Worm (Caenorhabditis elegans) whole organism, late embryonic: Measurements from ENCODE around the gene egrh-3.

ENCODE experiments used
- C08G9.2 ChIP-seq: sonication (generic microtip); optimal IDR thresholded peaks from 2 replicates; lab custom pipeline; 2016; ENCODE audit warnings: mild to moderate bottlenecking, missing genetic modification characterization, moderate library complexity, missing compliant biosample characterization
- F13H6.1 ChIP-seq: sonication (generic microtip); optimal IDR thresholded peaks from 2 replicates; lab custom pipeline; 2016; ENCODE audit warnings: missing genetic modification characterization, missing compliant biosample characterization
- K02D7.2 ChIP-seq: sonication (generic microtip); optimal IDR thresholded peaks from 2 replicates; lab custom pipeline; 2017; ENCODE audit warnings: mild to moderate bottlenecking, missing genetic modification characterization, missing compliant biosample characterization
- K09A11.1 ChIP-seq: sonication (generic microtip); optimal IDR thresholded peaks from 2 replicates; lab custom pipeline; 2017; ENCODE audit warnings: antibody characterized with exemption, mild to moderate bottlenecking, missing genetic modification characterization, missing compliant biosample characterization; ENCODE audit not compliant: insufficient read depth
- T23F11.4 ChIP-seq: fragments of 200-800 bp; sonication (Bioruptor generic); optimal IDR thresholded peaks from 2 replicates; lab custom pipeline; 2018; ENCODE audit warnings: mild to moderate bottlenecking, missing genetic modification characterization, missing compliant biosample characterization
- Y22D7AL.16 ChIP-seq: sonication (generic microtip); optimal IDR thresholded peaks from 2 replicates; lab custom pipeline; 2016; ENCODE audit warnings: missing genetic modification characterization, missing compliant biosample characterization
- ahr-1 ChIP-seq: sonication (generic microtip); optimal IDR thresholded peaks from 2 replicates; lab custom pipeline; 2016; ENCODE audit warnings: missing genetic modification characterization, missing compliant biosample characterization
- ama-1 ChIP-seq: fragments of 150-350 bp; optimal IDR thresholded peaks from 2 replicates; lab custom pipeline; 2014
- ceh-18 ChIP-seq: sonication (generic microtip); optimal IDR thresholded peaks from 2 replicates; lab custom pipeline; 2016; ENCODE audit warnings: missing genetic modification characterization, missing compliant biosample characterization
- ceh-19 ChIP-seq: fragments of 200-800 bp; sonication (Bioruptor generic); optimal IDR thresholded peaks from 2 replicates; lab custom pipeline; 2018; ENCODE audit warnings: mild to moderate bottlenecking, missing genetic modification characterization, missing compliant biosample characterization
- ceh-24 ChIP-seq: sonication (generic microtip); optimal IDR thresholded peaks from 2 replicates; lab custom pipeline; 2016; ENCODE audit warnings: mild to moderate bottlenecking, missing genetic modification characterization, missing compliant biosample characterization
- ceh-30 ChIP-seq: fragments of 150-350 bp; optimal IDR thresholded peaks from 2 replicates; lab custom pipeline; 2014; ENCODE audit warnings: missing biosample characterization, missing genetic modification characterization
- ceh-34 ChIP-seq: sonication (generic microtip); optimal IDR thresholded peaks from 2 replicates; lab custom pipeline; 2016; ENCODE audit warnings: mild to moderate bottlenecking, missing genetic modification characterization, missing compliant biosample characterization
- ceh-48 ChIP-seq: sonication (generic microtip); optimal IDR thresholded peaks from 2 replicates; lab custom pipeline; 2016; ENCODE audit warnings: missing genetic modification characterization, inconsistent platforms, missing compliant biosample characterization
- ceh-6 ChIP-seq: fragments of 200-800 bp; sonication (Bioruptor generic); optimal IDR thresholded peaks from 2 replicates; lab custom pipeline; 2018; ENCODE audit warnings: mild to moderate bottlenecking, missing genetic modification characterization, missing compliant biosample characterization
- ceh-9 ChIP-seq: sonication (generic microtip); optimal IDR thresholded peaks from 2 replicates; lab custom pipeline; 2016; ENCODE audit warnings: mild to moderate bottlenecking, missing genetic modification characterization, inconsistent platforms, missing compliant biosample characterization
- che-1 ChIP-seq: sonication (generic microtip); optimal IDR thresholded peaks from 2 replicates; lab custom pipeline; 2016; ENCODE audit warnings: mild to moderate bottlenecking, missing genetic modification characterization, missing compliant biosample characterization
- dmd-4 ChIP-seq: sonication (generic microtip); optimal IDR thresholded peaks from 2 replicates; lab custom pipeline; 2016; ENCODE audit warnings: borderline replicate concordance, missing genetic modification characterization, missing compliant biosample characterization
- dve-1 ChIP-seq: sonication (generic microtip); optimal IDR thresholded peaks from 2 replicates; lab custom pipeline; 2017; ENCODE audit warnings: antibody characterized with exemption, mild to moderate bottlenecking, missing genetic modification characterization, missing compliant biosample characterization
- elt-2 ChIP-seq: sonication (generic microtip); optimal IDR thresholded peaks from 2 replicates; lab custom pipeline; 2016; ENCODE audit warnings: missing genetic modification reagents, missing genetic modification characterization, missing compliant biosample characterization
- ets-4 ChIP-seq: sonication (generic microtip); optimal IDR thresholded peaks from 2 replicates; lab custom pipeline; 2016; ENCODE audit warnings: missing genetic modification characterization, missing compliant biosample characterization
- eyg-1 ChIP-seq: sonication (generic microtip); optimal IDR thresholded peaks from 2 replicates; lab custom pipeline; 2016; ENCODE audit warnings: missing genotype, missing genetic modification characterization, missing compliant biosample characterization
- fax-1 ChIP-seq: sonication (generic microtip); optimal IDR thresholded peaks from 2 replicates; lab custom pipeline; 2016; ENCODE audit warnings: missing genotype, missing genetic modification characterization, missing compliant biosample characterization
- fkh-10 ChIP-seq: fragments of 150-350 bp; optimal IDR thresholded peaks from 2 replicates; lab custom pipeline; 2014; ENCODE audit warnings: missing biosample characterization, missing genetic modification reagents, missing genetic modification characterization
- fkh-6 ChIP-seq: sonication (generic microtip); optimal IDR thresholded peaks from 2 replicates; lab custom pipeline; 2016; ENCODE audit warnings: missing genetic modification characterization, missing compliant biosample characterization
- gmeb-2 ChIP-seq: sonication (generic microtip); optimal IDR thresholded peaks from 2 replicates; lab custom pipeline; 2016; ENCODE audit warnings: missing genetic modification characterization, inconsistent platforms, missing compliant biosample characterization
- hlh-13 ChIP-seq: fragments of 200-800 bp; sonication (Bioruptor generic); optimal IDR thresholded peaks from 2 replicates; lab custom pipeline; 2018; ENCODE audit warnings: mild to moderate bottlenecking, missing genetic modification characterization, missing compliant biosample characterization
- hlh-15 ChIP-seq: sonication (generic microtip); optimal IDR thresholded peaks from 2 replicates; lab custom pipeline; 2016; ENCODE audit warnings: missing genetic modification characterization, missing compliant biosample characterization
- hlh-30 ChIP-seq: sonication (generic microtip); optimal IDR thresholded peaks from 2 replicates; lab custom pipeline; 2017; ENCODE audit warnings: antibody characterized with exemption, missing genetic modification characterization, missing compliant biosample characterization; ENCODE audit not compliant: insufficient read depth
- hlh-6 ChIP-seq: sonication (generic microtip); optimal IDR thresholded peaks from 2 replicates; lab custom pipeline; 2016; ENCODE audit warnings: missing genotype, missing genetic modification characterization, missing compliant biosample characterization
- hlh-8 ChIP-seq: sonication (generic microtip); optimal IDR thresholded peaks from 2 replicates; lab custom pipeline; 2016; ENCODE audit warnings: missing genotype, missing genetic modification characterization, missing compliant biosample characterization
- madf-2 ChIP-seq: sonication (generic microtip); optimal IDR thresholded peaks from 2 replicates; lab custom pipeline; 2017; ENCODE audit warnings: missing genetic modification characterization, missing compliant biosample characterization
- nfya-1 ChIP-seq: sonication (generic microtip); optimal IDR thresholded peaks from 2 replicates; lab custom pipeline; 2017; ENCODE audit warnings: missing genetic modification characterization, mild to moderate bottlenecking, missing compliant biosample characterization, antibody characterized with exemption, moderate library complexity
- nhr-11 ChIP-seq: fragments of 150-350 bp; optimal IDR thresholded peaks from 2 replicates; lab custom pipeline; 2014; ENCODE audit warnings: missing biosample characterization, missing genetic modification characterization
- nhr-232 ChIP-seq: sonication (generic microtip); optimal IDR thresholded peaks from 2 replicates; lab custom pipeline; 2016; ENCODE audit warnings: missing genetic modification characterization, missing compliant biosample characterization
- pag-3 ChIP-seq: sonication (generic microtip); optimal IDR thresholded peaks from 2 replicates; lab custom pipeline; 2016; ENCODE audit warnings: missing compliant biosample characterization, missing genetic modification characterization, borderline replicate concordance
- pax-1 ChIP-seq: fragments of 150-350 bp; optimal IDR thresholded peaks from 2 replicates; lab custom pipeline; 2014; ENCODE audit warnings: missing biosample characterization, missing genetic modification characterization
- pha-2 ChIP-seq: sonication (generic microtip); optimal IDR thresholded peaks from 2 replicates; lab custom pipeline; 2017; ENCODE audit warnings: mild to moderate bottlenecking, missing genetic modification characterization, missing compliant biosample characterization
- pha-4 ChIP-seq: fragments of 150-350 bp; optimal IDR thresholded peaks from 2 replicates; lab custom pipeline; 2018; ENCODE audit warnings: missing biosample characterization, missing genetic modification reagents, missing genetic modification characterization
- pqm-1 ChIP-seq: sonication (generic microtip); optimal IDR thresholded peaks from 2 replicates; lab custom pipeline; 2016; ENCODE audit warnings: missing genetic modification characterization, missing compliant biosample characterization
- pros-1 ChIP-seq: fragments of 150-350 bp; optimal IDR thresholded peaks from 2 replicates; lab custom pipeline; 2014; ENCODE audit warnings: missing biosample characterization, missing genetic modification reagents, missing genetic modification characterization
- ref-2 ChIP-seq: sonication (generic microtip); optimal IDR thresholded peaks from 2 replicates; lab custom pipeline; 2016; ENCODE audit warnings: missing genetic modification characterization, missing compliant biosample characterization
- rnt-1 ChIP-seq: sonication (generic microtip); optimal IDR thresholded peaks from 2 replicates; lab custom pipeline; 2016; ENCODE audit warnings: missing genetic modification characterization, missing compliant biosample characterization
- sdc-2 ChIP-seq: sonication (generic microtip); optimal IDR thresholded peaks from 2 replicates; lab custom pipeline; 2016; ENCODE audit warnings: missing genotype, missing genetic modification characterization, missing compliant biosample characterization
- sox-2 ChIP-seq: fragments of 200-800 bp; sonication (Bioruptor generic); IDR thresholded peaks from 2 replicates; pipeline ENCODE4 v1.3.6; 2022; ENCODE audit warnings: missing genetic modification reagents, missing genetic modification characterization, missing compliant biosample characterization
- ttx-3 ChIP-seq: sonication (generic microtip); optimal IDR thresholded peaks from 2 replicates; lab custom pipeline; 2016; ENCODE audit warnings: missing genetic modification reagents, missing genetic modification characterization, missing compliant biosample characterization
- unc-3 ChIP-seq, 2 experiments: fragments of 200-800 bp in 1 of 2; sonication (Bioruptor generic) in 1 of 2; sonication (generic microtip) in 1 of 2; conservative IDR thresholded peaks in 1 of 2; optimal IDR thresholded peaks in 1 of 2; 2 replicates each; pipeline versions ENCODE4 v1.3.6 to Lab custom; 2016 to 2022; ENCODE audit warnings: missing compliant biosample characterization in 2 of 2, missing genetic modification characterization in 2 of 2, missing genetic modification reagents in 1 of 2
- unc-42 ChIP-seq: sonication (generic microtip); optimal IDR thresholded peaks from 2 replicates; lab custom pipeline; 2016; ENCODE audit warnings: missing genotype, missing genetic modification characterization, missing compliant biosample characterization
- unc-55 ChIP-seq: sonication (generic microtip); optimal IDR thresholded peaks from 2 replicates; lab custom pipeline; 2017; ENCODE audit warnings: missing biosample characterization, missing genetic modification reagents, missing genetic modification characterization
- zip-5 ChIP-seq: sonication (generic microtip); optimal IDR thresholded peaks from 2 replicates; lab custom pipeline; 2016; ENCODE audit warnings: missing genetic modification characterization, missing compliant biosample characterization
- ztf-16 ChIP-seq: sonication (generic microtip); optimal IDR thresholded peaks from 2 replicates; lab custom pipeline; 2017; ENCODE audit warnings: missing genetic modification characterization, missing compliant biosample characterization

The egrh-3 gene

DNA sequence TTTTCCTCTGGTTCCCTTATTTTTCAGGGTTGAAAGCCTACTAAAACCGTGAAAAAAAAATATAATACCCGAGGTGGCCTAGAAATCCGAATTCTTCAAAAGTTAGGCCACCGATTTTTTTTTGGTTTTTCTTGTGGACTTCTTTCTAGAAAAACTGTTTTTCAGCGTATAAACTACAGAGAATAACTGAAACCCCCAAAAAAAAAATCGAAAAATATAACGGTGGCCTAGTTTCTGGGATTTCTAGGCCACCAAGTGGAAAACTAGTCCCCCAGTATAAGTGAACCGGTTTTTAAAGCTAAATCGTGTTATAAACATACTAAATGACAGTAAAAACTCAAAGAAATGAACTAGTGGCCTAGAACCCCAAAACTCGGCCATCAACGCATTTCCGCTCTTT, 17.1 kb upstream of the egrh-3 start:
- TF ChIP-seq ama-1 (no peak), ceh-24 (tag; lab: Kevin White, UChicago) (no peak), K09A11.1 (no peak), ceh-9 (no peak), F13H6.1 (tag; lab: Kevin White, UChicago) (no peak), zip-5 (no peak), ztf-16 (tag; lab: Kevin White, UChicago) (no peak)
- TF ChIP-seq, all 69 proteins: peak for 0

DNA sequence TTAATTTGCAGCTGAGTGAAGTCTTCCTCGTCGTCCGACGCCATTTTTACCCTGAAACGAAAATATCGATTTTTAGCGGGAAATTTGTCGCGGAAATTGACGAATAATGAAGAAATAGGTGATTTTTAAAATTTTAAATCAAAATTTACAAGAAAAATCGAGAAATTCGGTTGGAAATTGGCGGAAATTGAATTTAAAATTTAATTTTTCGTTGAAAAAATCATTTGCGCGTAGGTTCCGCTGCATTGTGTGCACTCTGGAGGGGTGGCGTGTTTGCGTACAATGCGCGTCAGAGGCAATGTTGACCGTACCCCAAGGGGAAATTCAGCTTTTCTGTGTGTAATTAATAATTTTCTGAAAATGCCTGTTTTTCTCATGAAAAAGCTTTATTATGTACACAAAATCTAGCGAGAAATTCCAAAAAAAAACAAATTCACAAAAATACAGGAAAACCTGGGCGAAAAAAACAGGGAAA, 15.4 kb upstream of the egrh-3 start, which contains the start of gene Y94H6A.5:
Gene Y94H6A.5, minus strand, starts transcription at position 51 of the 475 bp plus-strand sequence.
- TF ChIP-seq nfya-1 (tag; lab: Kevin White, UChicago) (peak; percentile 56), pag-3 (no peak), ets-4 (tag; lab: Kevin White, UChicago) (no peak), hlh-6 (tag; lab: Kevin White, UChicago) (no peak), dve-1 (no peak), nhr-232 (tag; lab: Kevin White, UChicago) (no peak), eyg-1 (tag; lab: Kevin White, UChicago) (no peak), T23F11.4 (GFP tag; lab: Kevin White, UChicago) (no peak), unc-55 (GFP tag; lab: Kevin White, UChicago) (no peak), dmd-4 (tag; lab: Kevin White, UChicago) (no peak), unc-42 (tag; lab: Kevin White, UChicago) (peak; percentile 53), ceh-34 (tag; lab: Kevin White, UChicago) (no peak), pha-4 (tag; lab: Kevin White, UChicago) (no peak), nhr-11 (tag; lab: Kevin White, UChicago) (no peak), ahr-1 (tag; lab: Kevin White, UChicago) (no peak), fkh-6 (tag; lab: Kevin White, UChicago) (no peak), fax-1 (tag; lab: Kevin White, UChicago) (no peak), hlh-8 (tag; lab: Kevin White, UChicago) (no peak), ref-2 (tag; lab: Kevin White, UChicago) (no peak), ceh-48 (peak; percentile 13), hlh-30 (tag; lab: Kevin White, UChicago) (no peak), hlh-15 (tag; lab: Kevin White, UChicago) (no peak), ceh-18 (tag; lab: Kevin White, UChicago) (no peak), ceh-30 (no peak), sdc-2 (tag; lab: Kevin White, UChicago) (no peak), C08G9.2 (no peak), ttx-3 (tag; lab: Kevin White, UChicago) (no peak), pqm-1 (no peak), rnt-1 (tag; lab: Kevin White, UChicago) (no peak), ceh-9 (no peak), hlh-13 (no peak), elt-2 (no peak), madf-2 (tag; lab: Kevin White, UChicago) (peak; percentile 1), ama-1 (no peak), pros-1 (no peak), gmeb-2 (tag; lab: Kevin White, UChicago) (no peak), pha-2 (tag; lab: Kevin White, UChicago) (no peak), K09A11.1 (no peak), pax-1 (peak; percentile 84), fkh-10 (GFP tag; lab: Kevin White, UChicago) (no peak), ceh-19 (GFP tag; lab: Kevin White, UChicago) (no peak), F13H6.1 (tag; lab: Kevin White, UChicago) (no peak), ztf-16 (tag; lab: Kevin White, UChicago) (no peak), ceh-6 (GFP tag; lab: Kevin White, UChicago) (no peak), unc-3 (GFP tag; conservative IDR thresholded peaks at IDR 0.05; lab: Robert Waterston, UW) (no peak), unc-3 (tag; optimal IDR thresholded peaks at IDR 0.05; lab: Kevin White, UChicago) (no peak), K02D7.2 (tag; lab: Kevin White, UChicago) (no peak), Y22D7AL.16 (tag; lab: Kevin White, UChicago) (no peak), sox-2 (no peak), che-1 (tag; lab: Kevin White, UChicago) (no peak)
